Fruit fly (Drosophila melanogaster) whole organism, embryonic: ENCODE results near the gene Pex10.
A peak's percentile ranks its signal among the peaks of the same experiment; 100 is the strongest.

Experiments
- BEAF-32 ChIP-seq: fragments of 200-800 bp; sonication (Bioruptor generic); optimal IDR thresholded peaks from 3 replicates; lab custom pipeline; 2017; ENCODE audit warnings: missing biosample characterization, missing genetic modification characterization, mild to moderate bottlenecking, moderate library complexity, missing genetic modification reagents
- CG11504 ChIP-seq: fragments of 200-800 bp; sonication (Bioruptor generic); optimal IDR thresholded peaks from 3 replicates; lab custom pipeline; 2019; ENCODE audit warnings: missing biosample characterization, mild to moderate bottlenecking, missing genetic modification characterization, moderate library complexity
- CG12769 ChIP-seq: fragments of 200-800 bp; sonication (Bioruptor generic); optimal IDR thresholded peaks from 2 replicates; lab custom pipeline; 2019; ENCODE audit warnings: missing biosample characterization, mild to moderate bottlenecking, missing genetic modification characterization, moderate library complexity
- CG17385 ChIP-seq: fragments of 200-800 bp; sonication (Bioruptor generic); optimal IDR thresholded peaks from 3 replicates; lab custom pipeline; 2018; ENCODE audit warnings: missing biosample characterization, mild to moderate bottlenecking, missing genetic modification characterization
- CG17568 ChIP-seq: fragments of 200-800 bp; sonication (Bioruptor generic); optimal IDR thresholded peaks from 2 replicates; lab custom pipeline; 2018; ENCODE audit warnings: missing biosample characterization, mild to moderate bottlenecking, missing genetic modification characterization, moderate library complexity
- CG1792 ChIP-seq: fragments of 200-800 bp; sonication (Bioruptor generic); optimal IDR thresholded peaks from 2 replicates; lab custom pipeline; 2016; ENCODE audit warnings: missing biosample characterization, missing genetic modification characterization
- CG3838 ChIP-seq: fragments of 200-800 bp; sonication (Bioruptor generic); optimal IDR thresholded peaks from 3 replicates; lab custom pipeline; 2016; ENCODE audit warnings: missing biosample characterization, missing genetic modification characterization
- CG5245 ChIP-seq: fragments of 200-800 bp; sonication (Bioruptor generic); optimal IDR thresholded peaks from 3 replicates; lab custom pipeline; 2016; ENCODE audit warnings: missing biosample characterization, missing genetic modification characterization
- Camta ChIP-seq: fragments of 200-800 bp; sonication (Bioruptor generic); optimal IDR thresholded peaks from 2 replicates; lab custom pipeline; 2016; ENCODE audit warnings: missing biosample characterization, missing genetic modification characterization
- Chrac-16 ChIP-seq: fragments of 200-800 bp; sonication (Bioruptor generic); optimal IDR thresholded peaks from 3 replicates; lab custom pipeline; 2016; ENCODE audit warnings: missing biosample characterization, missing genetic modification characterization
- Drgx ChIP-seq: fragments of 200-800 bp; sonication (Bioruptor generic); IDR thresholded peaks from 2 replicates; pipeline ENCODE4 v1.3.6; 2022; ENCODE audit warnings: missing biosample characterization, missing genetic modification characterization
- ERR ChIP-seq: fragments of 200-800 bp; sonication (Bioruptor generic); optimal IDR thresholded peaks from 2 replicates; lab custom pipeline; 2016; ENCODE audit warnings: missing biosample characterization, missing genetic modification characterization
- Elba2 ChIP-seq: fragments of 200-800 bp; sonication (Bioruptor generic); optimal IDR thresholded peaks from 3 replicates; lab custom pipeline; 2016; ENCODE audit warnings: missing biosample characterization, missing genetic modification characterization
- H2.0 ChIP-seq: fragments of 200-800 bp; sonication (Bioruptor generic); IDR thresholded peaks from 2 replicates; pipeline ENCODE4 v1.3.6; 2022; ENCODE audit warnings: missing biosample characterization, missing genetic modification characterization
- MBD-R2 ChIP-seq: fragments of 200-800 bp; sonication (Bioruptor generic); IDR thresholded peaks from 2 replicates; pipeline ENCODE4 v1.3.6; 2022; ENCODE audit warnings: missing biosample characterization, missing genetic modification characterization
- Opbp ChIP-seq: fragments of 200-800 bp; sonication (Bioruptor generic); IDR thresholded peaks from 3 replicates; pipeline ENCODE4 v1.3.6; 2022; ENCODE audit warnings: missing biosample characterization, missing genetic modification characterization; ENCODE audit not compliant: partially characterized antibody
- Optix ChIP-seq: fragments of 200-800 bp; sonication (Bioruptor generic); IDR thresholded peaks from 3 replicates; pipeline ENCODE4 v1.3.6; 2022; ENCODE audit warnings: missing biosample characterization, missing genetic modification characterization
- Pdp1 ChIP-seq, 2 experiments: fragments of 200-800 bp; sonication (Bioruptor generic); optimal IDR thresholded peaks; 3 replicates each; lab custom pipeline; 2016; ENCODE audit warnings: missing biosample characterization in 2 of 2, missing genetic modification characterization in 2 of 2, mild to moderate bottlenecking in 1 of 2, moderate library complexity in 1 of 2
- Tbp ChIP-seq: fragments of >200 bp; optimal IDR thresholded peaks from 2 replicates; lab custom pipeline; 2018; ENCODE audit warnings: missing biosample characterization, missing genetic modification characterization
- Xbp1 ChIP-seq: fragments of 200-800 bp; sonication (Bioruptor generic); optimal IDR thresholded peaks from 3 replicates; lab custom pipeline; 2016; ENCODE audit warnings: missing biosample characterization, mild to moderate bottlenecking, missing genetic modification characterization
- bab2 ChIP-seq: fragments of 200-800 bp; sonication (Bioruptor generic); optimal IDR thresholded peaks from 2 replicates; lab custom pipeline; 2016; ENCODE audit warnings: missing biosample characterization, missing genetic modification characterization
- chinmo ChIP-seq: fragments of 200-800 bp; sonication (Bioruptor generic); IDR thresholded peaks from 4 replicates; pipeline ENCODE4 v1.3.6; 2022; ENCODE audit warnings: missing biosample characterization, missing genetic modification characterization; ENCODE audit not compliant: partially characterized antibody
- crol ChIP-seq: fragments of 200-800 bp; sonication (Bioruptor generic); IDR thresholded peaks from 2 replicates; pipeline ENCODE4 v1.3.6; 2022; ENCODE audit warnings: missing biosample characterization, missing genetic modification characterization
- crp ChIP-seq, 2 experiments: fragments of 200-800 bp; sonication (Bioruptor generic); optimal IDR thresholded peaks; 2 replicates in 1 of 2; 3 replicates in 1 of 2; lab custom pipeline; 2017; ENCODE audit warnings: missing biosample characterization in 2 of 2, missing genetic modification characterization in 2 of 2, mild to moderate bottlenecking in 1 of 2, moderate library complexity in 1 of 2
- exex ChIP-seq: fragments of 200-800 bp; sonication (Bioruptor generic); optimal IDR thresholded peaks from 4 replicates; lab custom pipeline; 2018; ENCODE audit warnings: missing biosample characterization, mild to moderate bottlenecking, missing genetic modification characterization, moderate library complexity
- kah ChIP-seq: fragments of 200-800 bp; sonication (Bioruptor generic); optimal IDR thresholded peaks from 2 replicates; lab custom pipeline; 2018; ENCODE audit warnings: missing biosample characterization, mild to moderate bottlenecking, missing genetic modification characterization
- kay ChIP-seq: fragments of 200-800 bp; sonication (Bioruptor generic); optimal IDR thresholded peaks from 2 replicates; lab custom pipeline; 2016; ENCODE audit warnings: missing biosample characterization, missing genetic modification characterization
- kni ChIP-seq: fragments of 200-800 bp; sonication (Bioruptor generic); optimal IDR thresholded peaks from 3 replicates; lab custom pipeline; 2017; ENCODE audit warnings: mild to moderate bottlenecking, missing biosample characterization, missing genetic modification reagents, missing genetic modification characterization
- onecut ChIP-seq: fragments of 200-800 bp; sonication (Bioruptor generic); IDR thresholded peaks from 2 replicates; pipeline ENCODE4 v1.3.6; 2022; ENCODE audit warnings: missing biosample characterization, missing genetic modification characterization
- pb ChIP-seq: fragments of 200-800 bp; sonication (Bioruptor generic); optimal IDR thresholded peaks from 3 replicates; lab custom pipeline; 2016; ENCODE audit warnings: missing biosample characterization, missing genetic modification characterization
- peb ChIP-seq: fragments of 200-800 bp; sonication (Bioruptor generic); IDR thresholded peaks from 2 replicates; pipeline ENCODE4 v1.3.6; 2022; ENCODE audit warnings: missing biosample characterization, missing genetic modification characterization
- pita ChIP-seq: fragments of 200-800 bp; sonication (Bioruptor generic); optimal IDR thresholded peaks from 2 replicates; lab custom pipeline; 2017; ENCODE audit warnings: missing biosample characterization, mild to moderate bottlenecking, missing genetic modification characterization
- psq ChIP-seq: fragments of 200-800 bp; sonication (Bioruptor generic); optimal IDR thresholded peaks from 2 replicates; lab custom pipeline; 2017; ENCODE audit warnings: missing biosample characterization, missing genetic modification characterization
- salm ChIP-seq: fragments of 200-800 bp; sonication (Bioruptor generic); optimal IDR thresholded peaks from 2 replicates; lab custom pipeline; 2018; ENCODE audit warnings: missing biosample characterization, mild to moderate bottlenecking, missing genetic modification characterization
- scrt ChIP-seq: fragments of 200-800 bp; sonication (Bioruptor generic); optimal IDR thresholded peaks from 2 replicates; lab custom pipeline; 2018; ENCODE audit warnings: missing biosample characterization, mild to moderate bottlenecking, missing genetic modification characterization, moderate library complexity
- sd ChIP-seq: fragments of 200-800 bp; sonication (Bioruptor generic); optimal IDR thresholded peaks from 3 replicates; lab custom pipeline; 2018; ENCODE audit warnings: missing biosample characterization, mild to moderate bottlenecking, missing genetic modification characterization, moderate library complexity
- slp2 ChIP-seq: fragments of 200-800 bp; sonication (Bioruptor generic); optimal IDR thresholded peaks from 2 replicates; lab custom pipeline; 2016; ENCODE audit warnings: missing biosample characterization, missing genetic modification characterization
- so ChIP-seq: fragments of 200-800 bp; sonication (Bioruptor generic); IDR thresholded peaks from 3 replicates; pipeline ENCODE4 v1.3.6; 2022; ENCODE audit warnings: missing biosample characterization, missing genetic modification characterization
- z ChIP-seq: fragments of 200-800 bp; sonication (Bioruptor generic); IDR thresholded peaks from 3 replicates; pipeline ENCODE4 v1.3.6; 2022; ENCODE audit warnings: missing biosample characterization, missing genetic modification characterization
- zf30C ChIP-seq: fragments of 200-800 bp; sonication (Bioruptor generic); optimal IDR thresholded peaks from 3 replicates; lab custom pipeline; 2018; ENCODE audit warnings: missing biosample characterization, mild to moderate bottlenecking, missing genetic modification characterization

Gene Pex10

dm6 chr3L:1569966-1570276 lies 11.9 kb downstream of the Pex10 start:
- no peak for TF ChIP-seq BEAF-32 (GFP tag; lab: Kevin White, UChicago)
- no peak for TF ChIP-seq Xbp1
- TF ChIP-seq pita (GFP tag; lab: Kevin White, UChicago), result no peak
- TF ChIP-seq psq (GFP tag; lab: Kevin White, UChicago), result peak; percentile 63
- TF ChIP-seq CG17385 (GFP tag; lab: Kevin White, UChicago), result peak; percentile 81
- peak; percentile 7 for TF ChIP-seq Elba2
- no peak for TF ChIP-seq CG5245 (GFP tag; lab: Kevin White, UChicago)
- no peak for TF ChIP-seq CG1792
- no peak for TF ChIP-seq peb
- no peak for TF ChIP-seq Tbp (GFP tag; lab: Kevin White, UChicago)
- 0 out of 4 replicates have a peak, but pooled peaks have one; percentile 16 for TF ChIP-seq chinmo
- TF ChIP-seq Drgx (GFP tag; lab: Robert Waterston, UW), result no peak
- no peak for TF ChIP-seq kni (GFP tag; lab: Kevin White, UChicago)
- TF ChIP-seq Opbp (GFP tag; lab: Robert Waterston, UW), result no peak
- no peak for TF ChIP-seq salm (tag; lab: Kevin White, UChicago)
- TF ChIP-seq Camta (GFP tag; lab: Kevin White, UChicago), result no peak
- no peak for TF ChIP-seq CG11504 (tag; lab: Kevin White, UChicago)
- peak; percentile 30; the same call in 1 of the 2 replicates for TF ChIP-seq crol (GFP tag; lab: Robert Waterston, UW)
- no peak for TF ChIP-seq kay (GFP tag; lab: Kevin White, UChicago)
- no peak for TF ChIP-seq zf30C
- TF ChIP-seq crp (GFP tag; optimal IDR thresholded peaks at IDR 0.05; lab: Kevin White, UChicago), result peak in 1 of 2 experiments; percentile 15
- TF ChIP-seq CG3838, result no peak
- TF ChIP-seq MBD-R2 (GFP tag; lab: Robert Waterston, UW), result peak; percentile 18; the same call in 1 of the 2 replicates
- no peak for TF ChIP-seq CG17568 (GFP tag; lab: Kevin White, UChicago)
- TF ChIP-seq Chrac-16, result no peak
- TF ChIP-seq slp2 (GFP tag; lab: Kevin White, UChicago), result no peak
- TF ChIP-seq scrt (GFP tag; lab: Kevin White, UChicago), result peak; percentile 81
- TF ChIP-seq kah (GFP tag; lab: Kevin White, UChicago), result peak; percentile 54
- no peak for TF ChIP-seq Optix (GFP tag; lab: Robert Waterston, UW)
- no peak for TF ChIP-seq Pdp1 (GFP tag; optimal IDR thresholded peaks at IDR 0.05; lab: Kevin White, UChicago)
- TF ChIP-seq exex (tag; lab: Kevin White, UChicago), result peak; percentile 22
- TF ChIP-seq H2.0 (GFP tag; lab: Robert Waterston, UW), result no peak

dm6 chr3L:1571077-1571476 lies 13.0 kb downstream of the Pex10 start:
- TF ChIP-seq onecut (GFP tag; lab: Robert Waterston, UW) (peak; percentile 36), sd (tag; lab: Kevin White, UChicago) (peak; percentile 42), ERR (no peak), pb (no peak), CG17385 (GFP tag; lab: Kevin White, UChicago) (peak; percentile 6), Pdp1 (GFP tag; optimal IDR thresholded peaks at IDR 0.05; lab: Kevin White, UChicago) (peak in 1 of 2 experiments; percentile 13), z (0 out of 3 replicates have a peak, but pooled peaks have one; percentile 55), bab2 (GFP tag; lab: Kevin White, UChicago) (no peak), so (GFP tag; lab: Robert Waterston, UW) (peak; percentile 68; the same call in 2 of the 3 replicates), chinmo (0 out of 4 replicates have a peak, but pooled peaks have one; percentile 43), CG12769 (tag; lab: Kevin White, UChicago) (peak; percentile 59), crol (GFP tag; lab: Robert Waterston, UW) (peak; percentile 69)
